Fruit fly (Drosophila melanogaster) whole organism, adult: ENCODE data around the gene CG12009.

Experiments
- CG11617 ChIP-seq: fragments of 200-800 bp; sonication (Bioruptor generic); optimal IDR thresholded peaks from 2 replicates; lab custom pipeline; 2017; ENCODE audit warnings: mild to moderate bottlenecking, missing biosample characterization, missing genetic modification reagents, missing genetic modification characterization
- CG12768 ChIP-seq: fragments of 200-800 bp; sonication (Bioruptor generic); optimal IDR thresholded peaks from 2 replicates; lab custom pipeline; 2017; ENCODE audit warnings: missing biosample characterization, missing genetic modification characterization, mild to moderate bottlenecking, moderate library complexity, missing genetic modification reagents
- CG14711 ChIP-seq: fragments of 200-800 bp; sonication (Bioruptor generic); optimal IDR thresholded peaks from 2 replicates; lab custom pipeline; 2018; ENCODE audit warnings: missing biosample characterization, mild to moderate bottlenecking, missing genetic modification characterization, moderate library complexity
- CG1620 ChIP-seq: fragments of 200-800 bp; sonication (Bioruptor generic); optimal IDR thresholded peaks from 2 replicates; lab custom pipeline; 2016; ENCODE audit warnings: missing biosample characterization, missing genetic modification characterization
- CG33017 ChIP-seq: fragments of 200-800 bp; sonication (Bioruptor generic); optimal IDR thresholded peaks from 2 replicates; lab custom pipeline; 2018; ENCODE audit warnings: missing biosample characterization, mild to moderate bottlenecking, missing genetic modification characterization, moderate library complexity
- CG5204 ChIP-seq: fragments of 200-800 bp; sonication (Bioruptor generic); optimal IDR thresholded peaks from 2 replicates; lab custom pipeline; 2016; ENCODE audit warnings: missing biosample characterization, missing genetic modification characterization
- CG7045 ChIP-seq: fragments of 200-800 bp; sonication (Bioruptor generic); optimal IDR thresholded peaks from 2 replicates; lab custom pipeline; 2017; ENCODE audit warnings: missing biosample characterization, mild to moderate bottlenecking, missing genetic modification characterization
- CG7101 ChIP-seq: fragments of 200-800 bp; sonication (Bioruptor generic); optimal IDR thresholded peaks from 2 replicates; lab custom pipeline; 2018; ENCODE audit warnings: missing biosample characterization, mild to moderate bottlenecking, missing genetic modification characterization, moderate library complexity
- Clk ChIP-seq: fragments of 200-800 bp; sonication (Bioruptor generic); optimal IDR thresholded peaks from 2 replicates; lab custom pipeline; 2017; ENCODE audit warnings: missing biosample characterization, missing genetic modification characterization
- Crg-1 ChIP-seq: fragments of 200-800 bp; sonication (Bioruptor generic); optimal IDR thresholded peaks from 2 replicates; lab custom pipeline; 2016; ENCODE audit warnings: missing biosample characterization, missing genetic modification characterization
- Hr96 ChIP-seq: fragments of 200-800 bp; sonication (Bioruptor generic); optimal IDR thresholded peaks from 2 replicates; lab custom pipeline; 2016; ENCODE audit warnings: missing biosample characterization, missing genetic modification characterization
- Mnt ChIP-seq: fragments of 200-800 bp; sonication (Bioruptor generic); optimal IDR thresholded peaks from 2 replicates; lab custom pipeline; 2016; ENCODE audit warnings: missing biosample characterization, mild to moderate bottlenecking, missing genetic modification characterization
- bab1 ChIP-seq: fragments of 200-800 bp; sonication (Bioruptor generic); optimal IDR thresholded peaks from 3 replicates; lab custom pipeline; 2019; ENCODE audit warnings: missing biosample characterization, mild to moderate bottlenecking, missing genetic modification characterization, moderate library complexity
- cic ChIP-seq: fragments of 200-800 bp; sonication (Bioruptor generic); optimal IDR thresholded peaks from 2 replicates; lab custom pipeline; 2017; ENCODE audit warnings: missing biosample characterization, mild to moderate bottlenecking, missing genetic modification characterization, moderate library complexity
- cnc ChIP-seq, 2 experiments: fragments of >200 bp; optimal IDR thresholded peaks; 2 replicates each; lab custom pipeline; 2017
- kay ChIP-seq: fragments of 200-800 bp; sonication (Bioruptor generic); peaks from one replicate; lab custom pipeline; 2016; ENCODE audit warnings: missing biosample characterization, missing genetic modification characterization, borderline replicate concordance
- ovo ChIP-seq: fragments of 200-800 bp; sonication (Bioruptor generic); optimal IDR thresholded peaks from 2 replicates; lab custom pipeline; 2016; ENCODE audit warnings: missing biosample characterization, missing genetic modification characterization
- pad ChIP-seq: fragments of 200-800 bp; sonication (Bioruptor generic); optimal IDR thresholded peaks from 3 replicates; lab custom pipeline; 2017; ENCODE audit warnings: missing biosample characterization, missing genetic modification characterization, mild to moderate bottlenecking, moderate library complexity, missing genetic modification reagents
- tj ChIP-seq: fragments of 200-800 bp; sonication (Bioruptor generic); optimal IDR thresholded peaks from 3 replicates; lab custom pipeline; 2017; ENCODE audit warnings: missing biosample characterization, mild to moderate bottlenecking, missing genetic modification characterization, moderate library complexity
- toe ChIP-seq: fragments of 200-800 bp; sonication (Bioruptor generic); optimal IDR thresholded peaks from 2 replicates; lab custom pipeline; 2016; ENCODE audit warnings: missing biosample characterization, missing genetic modification characterization

Gene CG12009

dm6 chr3L:3247130-3248065 lies 43.9 kb upstream of the CG12009 start, which contains the start of gene CG43389:
CG43389 (plus strand) TSS chr3L:3248015.
- TF ChIP-seq ovo (GFP tag; lab: Kevin White, UChicago), result no peak
- peak; percentile 32 for TF ChIP-seq CG11617 (GFP tag; lab: Kevin White, UChicago)

dm6 chr3L:3248714-3249663 lies 42.3 kb upstream of the CG12009 start:
- TF ChIP-seq bab1 (GFP tag; lab: Kevin White, UChicago) (peak; percentile 58), CG11617 (GFP tag; lab: Kevin White, UChicago) (peak; percentile 36), CG33017 (no peak), toe (GFP tag; lab: Kevin White, UChicago) (no peak), ovo (GFP tag; lab: Kevin White, UChicago) (no peak), CG12768 (GFP tag; lab: Kevin White, UChicago) (no peak), cnc (optimal IDR thresholded peaks at IDR 0.05; lab: Kevin White, UChicago) (no peak), pad (GFP tag; lab: Kevin White, UChicago) (peak; percentile 47), tj (GFP tag; lab: Kevin White, UChicago) (peak; percentile 11), Hr96 (no peak), CG7101 (no peak), cic (GFP tag; lab: Kevin White, UChicago) (no peak), Mnt (GFP tag; lab: Kevin White, UChicago) (no peak), kay (GFP tag; lab: Kevin White, UChicago) (no peak), Clk (GFP tag; lab: Kevin White, UChicago) (no peak), CG14711 (tag; lab: Kevin White, UChicago) (peak; percentile 10), CG5204 (GFP tag; lab: Kevin White, UChicago) (peak; percentile 1), Crg-1 (GFP tag; lab: Kevin White, UChicago) (no peak), CG1620 (no peak), CG7045 (GFP tag; lab: Kevin White, UChicago) (no peak)

dm6 chr3L:3249664-3249996 lies 41.6 kb upstream of the CG12009 start:
- no peak for TF ChIP-seq bab1 (GFP tag; lab: Kevin White, UChicago)

dm6 chr3L:3249997-3250774 lies 41.1 kb upstream of the CG12009 start:
- TF ChIP-seq CG7045 (GFP tag; lab: Kevin White, UChicago) (peak; percentile 93), ovo (GFP tag; lab: Kevin White, UChicago) (peak; percentile 77), CG5204 (GFP tag; lab: Kevin White, UChicago) (peak; percentile 97), kay (GFP tag; lab: Kevin White, UChicago) (peak; percentile 85), bab1 (GFP tag; lab: Kevin White, UChicago) (peak; percentile 89), CG33017 (peak; percentile 86), cic (GFP tag; lab: Kevin White, UChicago) (peak; percentile 63), tj (GFP tag; lab: Kevin White, UChicago) (peak; percentile 78), CG14711 (tag; lab: Kevin White, UChicago) (peak; percentile 78), toe (GFP tag; lab: Kevin White, UChicago) (peak; percentile 96), cnc (optimal IDR thresholded peaks at IDR 0.05; lab: Kevin White, UChicago) (no peak), Mnt (GFP tag; lab: Kevin White, UChicago) (peak; percentile 62), CG7101 (peak; percentile 92), Clk (GFP tag; lab: Kevin White, UChicago) (peak; percentile 87), Hr96 (peak; percentile 96), pad (GFP tag; lab: Kevin White, UChicago) (peak; percentile 86), Crg-1 (GFP tag; lab: Kevin White, UChicago) (peak; percentile 81), CG12768 (GFP tag; lab: Kevin White, UChicago) (peak; percentile 93), CG11617 (GFP tag; lab: Kevin White, UChicago) (peak; percentile 98), CG1620 (peak; percentile 94)

dm6 chr3L:3250922-3251658 lies 40.2 kb upstream of the CG12009 start:
- TF ChIP-seq toe (GFP tag; lab: Kevin White, UChicago), result no peak
- TF ChIP-seq CG1620, result no peak
- no peak for TF ChIP-seq Mnt (GFP tag; lab: Kevin White, UChicago)
- TF ChIP-seq CG5204 (GFP tag; lab: Kevin White, UChicago), result no peak
- no peak for TF ChIP-seq kay (GFP tag; lab: Kevin White, UChicago)
- TF ChIP-seq CG7101, result no peak
- TF ChIP-seq tj (GFP tag; lab: Kevin White, UChicago), result peak; percentile 84
- TF ChIP-seq CG7045 (GFP tag; lab: Kevin White, UChicago), result no peak
- TF ChIP-seq CG11617 (GFP tag; lab: Kevin White, UChicago), result no peak
- TF ChIP-seq cic (GFP tag; lab: Kevin White, UChicago), result no peak
- TF ChIP-seq pad (GFP tag; lab: Kevin White, UChicago), result peak; percentile 95
- no peak for TF ChIP-seq bab1 (GFP tag; lab: Kevin White, UChicago)
- peak in 1 of 2 experiments; percentile 15 for TF ChIP-seq cnc (optimal IDR thresholded peaks at IDR 0.05; lab: Kevin White, UChicago)
- TF ChIP-seq Hr96, result no peak
- TF ChIP-seq Crg-1 (GFP tag; lab: Kevin White, UChicago), result no peak
